Worm (Caenorhabditis elegans): ENCODE data around the gene ceph-41.

DNA sequence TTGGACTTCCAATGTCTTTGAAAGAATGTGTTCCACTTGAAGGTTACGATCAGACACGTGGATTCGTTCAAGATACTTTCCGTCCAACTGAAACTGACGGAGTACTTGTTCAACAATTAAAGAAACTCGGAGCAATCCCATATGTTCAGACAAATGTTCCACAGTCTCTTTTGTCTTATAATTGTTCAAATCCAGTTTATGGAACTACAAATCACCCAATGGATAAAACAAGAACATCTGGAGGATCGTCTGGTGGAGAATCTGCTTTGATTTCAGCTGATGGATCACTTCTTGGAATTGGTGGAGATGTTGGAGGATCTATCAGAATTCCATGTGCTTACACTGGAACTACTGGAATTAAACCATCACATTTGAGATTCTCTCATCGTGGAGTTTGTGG, 26.2 kb downstream of the ceph-41 start:
- TF ChIP-seq mab-5 (tag; optimal IDR thresholded peaks at IDR 0.05) (no peak), blmp-1 (tag; optimal IDR thresholded peaks at IDR 0.05) (no peak), nhr-76 (tag; optimal IDR thresholded peaks at IDR 0.05) (no peak), tbx-8 (GFP tag; optimal IDR thresholded peaks at IDR 0.05) (no peak), unc-62 (GFP tag; optimal IDR thresholded peaks at IDR 0.05) (no peak), nhr-237 (tag; optimal IDR thresholded peaks at IDR 0.05) (no peak), nhr-12 (tag; optimal IDR thresholded peaks at IDR 0.05) (no peak), hlh-1 (tag; optimal IDR thresholded peaks at IDR 0.05) (no peak)

All from whole organism, mixed stage, embryonic.